Worm (Caenorhabditis elegans) whole organism, young adult: ENCODE data around the gene T01D3.3.

Source experiments
- B0035.1 ChIP-seq: sonication (generic microtip); optimal IDR thresholded peaks from 2 replicates; lab custom pipeline; 2016; ENCODE audit warnings: missing genetic modification characterization, mild to moderate bottlenecking, missing compliant biosample characterization, missing genotype, missing genetic modification reagents
- D2030.7 ChIP-seq: fragments of 200-800 bp; sonication (Bioruptor generic); IDR thresholded peaks from 2 replicates; pipeline ENCODE4 v1.3.6; 2022; ENCODE audit warnings: missing genetic modification reagents, missing genetic modification characterization, missing compliant biosample characterization
- F10E7.11 ChIP-seq: sonication (generic microtip); optimal IDR thresholded peaks from 2 replicates; lab custom pipeline; 2017; ENCODE audit warnings: mild to moderate bottlenecking, missing genetic modification characterization, moderate library complexity, missing compliant biosample characterization
- F49E8.2 ChIP-seq: sonication (generic microtip); optimal IDR thresholded peaks from 3 replicates; lab custom pipeline; 2017; ENCODE audit warnings: missing genetic modification characterization, mild to moderate bottlenecking, missing compliant biosample characterization, antibody characterized with exemption, moderate library complexity; ENCODE audit not compliant: insufficient read depth
- F55B11.4 ChIP-seq: sonication (generic microtip); optimal IDR thresholded peaks from 2 replicates; lab custom pipeline; 2016; ENCODE audit warnings: missing compliant biosample characterization, missing genetic modification characterization, borderline replicate concordance; ENCODE audit not compliant: insufficient read depth
- F57C9.4 ChIP-seq: sonication (generic microtip); optimal IDR thresholded peaks from 2 replicates; lab custom pipeline; 2017; ENCODE audit warnings: mild to moderate bottlenecking, missing genetic modification characterization, missing compliant biosample characterization
- K11D2.4 ChIP-seq: fragments of 200-800 bp; sonication (Bioruptor generic); IDR thresholded peaks from 2 replicates; pipeline ENCODE4 v1.3.6; 2022; ENCODE audit warnings: missing genetic modification reagents, missing genetic modification characterization, missing compliant biosample characterization
- Y53F4B.3 ChIP-seq: fragments of 200-800 bp; sonication (Bioruptor generic); IDR thresholded peaks from 2 replicates; pipeline ENCODE4 v1.3.6; 2022; ENCODE audit warnings: missing genetic modification reagents, missing genetic modification characterization, missing compliant biosample characterization
- Y53G8AR.9 ChIP-seq: fragments of 200-800 bp; sonication (Bioruptor generic); conservative IDR thresholded peaks from 2 replicates; pipeline ENCODE4 v1.3.6; 2022; ENCODE audit warnings: missing genetic modification reagents, missing genetic modification characterization, missing compliant biosample characterization
- Y67H2A.10 ChIP-seq: fragments of 200-800 bp; sonication (Bioruptor generic); conservative IDR thresholded peaks from 2 replicates; pipeline ENCODE4 v1.3.6; 2022; ENCODE audit warnings: missing genetic modification reagents, missing genetic modification characterization, missing compliant biosample characterization
- ama-1 ChIP-seq, 3 experiments: fragments of 150-350 bp in 1 of 3; sonication (generic microtip) in 2 of 3; optimal IDR thresholded peaks; 2 replicates each; lab custom pipeline; 2014 to 2018; ENCODE audit warnings: missing biosample characterization in 2 of 3, missing genetic modification characterization in 2 of 3, missing genetic modification reagents in 2 of 3
- atf-7 ChIP-seq: sonication (generic microtip); optimal IDR thresholded peaks from 2 replicates; lab custom pipeline; 2017; ENCODE audit warnings: mild to moderate bottlenecking, missing genetic modification characterization, missing compliant biosample characterization
- bed-1 ChIP-seq: fragments of 200-800 bp; sonication (Bioruptor generic); IDR thresholded peaks from 2 replicates; pipeline ENCODE4 v1.3.6; 2022; ENCODE audit warnings: missing genetic modification reagents, missing genetic modification characterization, missing compliant biosample characterization
- ceh-91 ChIP-seq: fragments of 200-800 bp; sonication (Bioruptor generic); IDR thresholded peaks from 2 replicates; pipeline ENCODE4 v1.3.6; 2022; ENCODE audit warnings: missing genetic modification reagents, missing genetic modification characterization, missing compliant biosample characterization
- dox-1 ChIP-seq: fragments of 200-800 bp; sonication (Bioruptor generic); IDR thresholded peaks from 2 replicates; pipeline ENCODE4 v1.3.6; 2022; ENCODE audit warnings: missing genetic modification reagents, missing genetic modification characterization, missing compliant biosample characterization
- dpff-1 ChIP-seq: sonication (generic microtip); optimal IDR thresholded peaks from 2 replicates; lab custom pipeline; 2017; ENCODE audit warnings: mild to moderate bottlenecking, missing genetic modification characterization, missing compliant biosample characterization
- ekl-4 ChIP-seq: fragments of 200-800 bp; sonication (Bioruptor generic); IDR thresholded peaks from 2 replicates; pipeline ENCODE4 v1.3.6; 2022; ENCODE audit warnings: missing genetic modification reagents, missing genetic modification characterization, missing compliant biosample characterization
- hlh-26 ChIP-seq: fragments of 200-800 bp; sonication (Bioruptor generic); conservative IDR thresholded peaks from 2 replicates; pipeline ENCODE4 v1.3.6; 2022; ENCODE audit warnings: missing genetic modification reagents, missing genetic modification characterization, missing compliant biosample characterization
- hmg-1.2 ChIP-seq: fragments of 200-800 bp; sonication (Bioruptor generic); IDR thresholded peaks from 2 replicates; pipeline ENCODE4 v1.3.6; 2022; ENCODE audit warnings: missing genetic modification reagents, missing genetic modification characterization, missing compliant biosample characterization
- hsf-1 ChIP-seq: fragments of 200-800 bp; sonication (Bioruptor generic); IDR thresholded peaks from 2 replicates; pipeline ENCODE4 v1.3.6; 2022; ENCODE audit warnings: missing genetic modification reagents, missing genetic modification characterization, missing compliant biosample characterization
- let-526 ChIP-seq: fragments of 200-800 bp; sonication (Bioruptor generic); IDR thresholded peaks from 2 replicates; pipeline ENCODE4 v1.3.6; 2022; ENCODE audit warnings: missing genetic modification reagents, missing genetic modification characterization, missing compliant biosample characterization
- lin-35 ChIP-seq, 3 experiments: fragments of 150-350 bp in 2 of 3; sonication (generic microtip) in 1 of 3; optimal IDR thresholded peaks; 2 replicates each; lab custom pipeline; 2014 to 2018; ENCODE audit warnings: missing biosample characterization in 3 of 3, missing genetic modification characterization in 3 of 3, missing genetic modification reagents in 3 of 3
- lin-40 ChIP-seq: sonication (generic microtip); optimal IDR thresholded peaks from 2 replicates; lab custom pipeline; 2016; ENCODE audit warnings: missing genetic modification characterization, mild to moderate bottlenecking, missing compliant biosample characterization, missing genotype, missing genetic modification reagents
- lsl-1 ChIP-seq: fragments of 200-800 bp; sonication (Bioruptor generic); optimal IDR thresholded peaks from 2 replicates; lab custom pipeline; 2018; ENCODE audit warnings: mild to moderate bottlenecking, missing genetic modification characterization, moderate library complexity, missing compliant biosample characterization
- madf-3 ChIP-seq: fragments of 200-800 bp; sonication (Bioruptor generic); IDR thresholded peaks from 2 replicates; pipeline ENCODE4 v1.3.6; 2022; ENCODE audit warnings: missing genetic modification reagents, missing genetic modification characterization, missing compliant biosample characterization
- madf-6 ChIP-seq: fragments of 200-800 bp; sonication (Bioruptor generic); IDR thresholded peaks from 2 replicates; pipeline ENCODE4 v1.3.6; 2022; ENCODE audit warnings: missing genetic modification reagents, missing genetic modification characterization, missing compliant biosample characterization
- madf-8 ChIP-seq: fragments of 200-800 bp; sonication (Bioruptor generic); conservative IDR thresholded peaks from 2 replicates; pipeline ENCODE4 v1.3.6; 2022; ENCODE audit warnings: missing genetic modification reagents, missing genetic modification characterization, missing compliant biosample characterization
- mes-4 ChIP-seq: sonication (generic microtip); optimal IDR thresholded peaks from 2 replicates; lab custom pipeline; 2016; ENCODE audit warnings: missing genotype, missing genetic modification characterization, missing compliant biosample characterization
- mxl-1 ChIP-seq: sonication (generic microtip); optimal IDR thresholded peaks from 2 replicates; lab custom pipeline; 2016; ENCODE audit warnings: missing genetic modification characterization, missing compliant biosample characterization
- nfya-1 ChIP-seq: sonication (generic microtip); optimal IDR thresholded peaks from 2 replicates; lab custom pipeline; 2017; ENCODE audit warnings: antibody characterized with exemption, missing compliant biosample characterization, missing genetic modification characterization, borderline replicate concordance; ENCODE audit not compliant: insufficient read depth
- nfya-2 ChIP-seq: fragments of 200-800 bp; sonication (Bioruptor generic); IDR thresholded peaks from 2 replicates; pipeline ENCODE4 v1.3.6; 2022; ENCODE audit warnings: missing genetic modification reagents, missing genetic modification characterization, missing compliant biosample characterization
- nhr-120 ChIP-seq: fragments of 200-800 bp; sonication (Bioruptor generic); IDR thresholded peaks from 2 replicates; pipeline ENCODE4 v1.3.6; 2022; ENCODE audit warnings: missing genetic modification characterization, missing compliant biosample characterization
- nhr-80 ChIP-seq: sonication (generic microtip); optimal IDR thresholded peaks from 2 replicates; lab custom pipeline; 2016; ENCODE audit warnings: missing genetic modification characterization, missing compliant biosample characterization
- pbrm-1 ChIP-seq: fragments of 200-800 bp; sonication (Bioruptor generic); IDR thresholded peaks from 2 replicates; pipeline ENCODE4 v1.3.6; 2022; ENCODE audit warnings: missing genetic modification reagents, missing genetic modification characterization, missing compliant biosample characterization
- repo-1 ChIP-seq: sonication (generic microtip); optimal IDR thresholded peaks from 2 replicates; lab custom pipeline; 2017; ENCODE audit warnings: mild to moderate bottlenecking, missing genetic modification characterization, missing compliant biosample characterization
- rpc-1 ChIP-seq, 2 experiments: fragments of 150-350 bp in 1 of 2; sonication (generic microtip) in 1 of 2; optimal IDR thresholded peaks; 2 replicates each; lab custom pipeline; 2014 to 2018; ENCODE audit warnings: missing biosample characterization in 1 of 2, missing genetic modification characterization in 1 of 2, missing genetic modification reagents in 1 of 2, missing genotype in 1 of 2
- sdz-38 ChIP-seq: sonication (generic microtip); optimal IDR thresholded peaks from 2 replicates; lab custom pipeline; 2016; ENCODE audit warnings: missing genotype, missing genetic modification characterization, missing compliant biosample characterization
- sea-2 ChIP-seq: fragments of 200-800 bp; sonication (Bioruptor generic); IDR thresholded peaks from 2 replicates; pipeline ENCODE4 v1.3.6; 2022; ENCODE audit warnings: missing genetic modification characterization, missing compliant biosample characterization
- snpc-1.1 ChIP-seq: sonication (generic microtip); optimal IDR thresholded peaks from 2 replicates; lab custom pipeline; 2017; ENCODE audit warnings: missing genetic modification characterization, mild to moderate bottlenecking, missing compliant biosample characterization, antibody characterized with exemption, moderate library complexity, missing genotype, missing genetic modification reagents; ENCODE audit not compliant: insufficient read depth
- snpc-1.3 ChIP-seq: sonication (generic microtip); optimal IDR thresholded peaks from 2 replicates; lab custom pipeline; 2017; ENCODE audit warnings: missing genetic modification characterization, mild to moderate bottlenecking, missing compliant biosample characterization, antibody characterized with exemption, moderate library complexity, missing genotype, missing genetic modification reagents; ENCODE audit not compliant: insufficient read depth
- snpc-4 ChIP-seq, 5 experiments: fragments of 150-350 bp in 1 of 5; sonication (generic microtip) in 4 of 5; optimal IDR thresholded peaks; 2 replicates each; lab custom pipeline; 2014 to 2018; ENCODE audit warnings: missing genetic modification characterization in 5 of 5, missing biosample characterization in 3 of 5, antibody characterized with exemption in 2 of 5, mild to moderate bottlenecking in 2 of 5, missing compliant biosample characterization in 2 of 5, missing genotype in 2 of 5, moderate library complexity in 2 of 5, missing genetic modification reagents in 1 of 5
- tbp1 ChIP-seq: fragments of 200-800 bp; sonication (Bioruptor generic); optimal IDR thresholded peaks from 2 replicates; lab custom pipeline; 2018; ENCODE audit warnings: mild to moderate bottlenecking, missing genetic modification characterization, missing compliant biosample characterization
- tbx-9 ChIP-seq: sonication (generic microtip); optimal IDR thresholded peaks from 2 replicates; lab custom pipeline; 2016; ENCODE audit warnings: borderline replicate concordance, missing genetic modification characterization, inconsistent platforms, missing compliant biosample characterization
- unc-130 ChIP-seq: sonication (generic microtip); optimal IDR thresholded peaks from 2 replicates; lab custom pipeline; 2016; ENCODE audit warnings: missing genetic modification reagents, missing genetic modification characterization, missing compliant biosample characterization
- zim-3 ChIP-seq: sonication (generic microtip); optimal IDR thresholded peaks from 2 replicates; lab custom pipeline; 2017; ENCODE audit warnings: mild to moderate bottlenecking, missing genetic modification characterization, moderate library complexity, missing compliant biosample characterization
- ztf-26 ChIP-seq: sonication (generic microtip); optimal IDR thresholded peaks from 2 replicates; lab custom pipeline; 2017; ENCODE audit warnings: missing genetic modification characterization, missing compliant biosample characterization

Gene T01D3.3

DNA sequence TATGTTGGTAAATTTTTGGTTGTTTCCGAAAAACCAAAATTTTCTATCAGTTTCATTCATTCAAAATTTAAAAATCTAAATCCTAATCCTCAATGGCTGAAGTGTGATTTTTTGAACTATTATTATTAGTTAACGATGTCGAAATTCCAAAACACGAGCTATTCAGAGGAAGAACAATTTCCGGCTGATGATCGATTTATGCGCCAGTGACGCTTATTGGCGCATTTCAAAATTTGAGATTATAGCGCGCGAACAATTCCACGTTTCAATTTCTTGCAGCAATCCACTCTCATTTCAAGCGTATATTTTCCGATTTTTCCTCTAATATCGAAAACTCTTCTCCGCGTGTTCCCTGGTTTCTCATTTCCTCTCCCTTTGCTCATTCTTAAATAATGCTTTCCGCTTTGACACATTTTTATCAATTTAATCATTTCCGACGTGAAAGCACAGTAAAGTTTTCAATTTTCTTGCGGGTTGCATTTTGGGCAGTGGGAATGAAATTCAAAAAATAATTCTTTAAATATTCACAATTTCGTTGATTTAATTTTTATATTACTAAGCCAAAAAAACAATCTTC is 39.6 kb upstream of the T01D3.3 start (continued):
- TF ChIP-seq snpc-1.1 (tag; lab: Kevin White, UChicago) = no peak
- TF ChIP-seq dpff-1 (tag; lab: Kevin White, UChicago) = no peak
- no peak for TF ChIP-seq Y53F4B.3 (GFP tag; lab: Robert Waterston, UW)
- no peak for TF ChIP-seq snpc-4 (GFP tag; optimal IDR thresholded peaks at IDR 0.05; lab: Kevin White, UChicago)
- TF ChIP-seq snpc-4 (tag; optimal IDR thresholded peaks at IDR 0.05; lab: Kevin White, UChicago) = peak in 3 of 4 experiments; percentile 8 to 39 (median 9)
- TF ChIP-seq hlh-26 (GFP tag; lab: Robert Waterston, UW) = no peak
- TF ChIP-seq hmg-1.2 (GFP tag; lab: Robert Waterston, UW) = no peak
- TF ChIP-seq lsl-1 (GFP tag; lab: Kevin White, UChicago) = peak; percentile 46
- TF ChIP-seq tbp1 (GFP tag; lab: Kevin White, UChicago) = peak; percentile 18
- TF ChIP-seq F55B11.4 (tag; lab: Kevin White, UChicago) = no peak
- TF ChIP-seq ztf-26 (tag; lab: Kevin White, UChicago) = no peak
- TF ChIP-seq D2030.7 = peak; percentile 68
- peak; percentile 23; the same call in 1 of the 2 replicates for TF ChIP-seq hsf-1 (GFP tag; lab: Robert Waterston, UW)
- TF ChIP-seq K11D2.4 (GFP tag; lab: Robert Waterston, UW) = no peak
- TF ChIP-seq rpc-1 (optimal IDR thresholded peaks at IDR 0.05; lab: Kevin White, UChicago) = no peak
- TF ChIP-seq rpc-1 (tag; optimal IDR thresholded peaks at IDR 0.05; lab: Kevin White, UChicago) = no peak
- no peak for TF ChIP-seq zim-3
- no peak for TF ChIP-seq B0035.1 (tag; lab: Kevin White, UChicago)
- no peak for TF ChIP-seq mxl-1 (tag; lab: Kevin White, UChicago)
- no peak for TF ChIP-seq F57C9.4 (tag; lab: Kevin White, UChicago)
- TF ChIP-seq atf-7 (tag; lab: Kevin White, UChicago) = peak; percentile 38
- TF ChIP-seq lin-35 (GFP tag; optimal IDR thresholded peaks at IDR 0.05; lab: Kevin White, UChicago) = peak in 2 of 3 experiments; percentile 12 to 73
- peak; percentile 60 for TF ChIP-seq pbrm-1 (GFP tag; lab: Robert Waterston, UW)
- no peak for TF ChIP-seq bed-1 (GFP tag; lab: Robert Waterston, UW)
- TF ChIP-seq let-526 (GFP tag; lab: Robert Waterston, UW) = no peak
- no peak for TF ChIP-seq ama-1 (optimal IDR thresholded peaks at IDR 0.05; lab: Kevin White, UChicago)
- TF ChIP-seq ama-1 (GFP tag; optimal IDR thresholded peaks at IDR 0.05; lab: Kevin White, UChicago) = no peak
- TF ChIP-seq sea-2 (GFP tag; lab: Robert Waterston, UW) = no peak
- TF ChIP-seq F49E8.2 = peak; percentile 41
- 0 out of 2 replicates have a peak, but pooled peaks have one; percentile 68 for TF ChIP-seq Y53G8AR.9 (GFP tag; lab: Robert Waterston, UW)
- TF ChIP-seq nhr-120 (GFP tag; lab: Robert Waterston, UW) = no peak
- TF ChIP-seq sdz-38 (tag; lab: Kevin White, UChicago) = no peak
- TF ChIP-seq mes-4 (tag; lab: Kevin White, UChicago) = no peak
- peak; percentile 46; the same call in 1 of the 2 replicates for TF ChIP-seq ceh-91 (GFP tag; lab: Robert Waterston, UW)
- TF ChIP-seq nfya-2 = no peak
- TF ChIP-seq lin-40 (tag; lab: Kevin White, UChicago) = peak; percentile 38
- no peak for TF ChIP-seq Y67H2A.10 (GFP tag; lab: Robert Waterston, UW)
- TF ChIP-seq F10E7.11 = no peak
- TF ChIP-seq repo-1 = no peak
- TF ChIP-seq madf-3 (GFP tag; lab: Robert Waterston, UW) = peak; percentile 67; the same call in 1 of the 2 replicates
- no peak for TF ChIP-seq unc-130
- TF ChIP-seq snpc-1.3 = no peak
- no peak for TF ChIP-seq ekl-4 (GFP tag; lab: Robert Waterston, UW)
- TF ChIP-seq madf-6 (GFP tag; lab: Robert Waterston, UW) = peak; percentile 73; the same call in 1 of the 2 replicates
- peak; percentile 26; the same call in 1 of the 2 replicates for TF ChIP-seq madf-8 (GFP tag; lab: Robert Waterston, UW)
- no peak for TF ChIP-seq tbx-9
- no peak for TF ChIP-seq nfya-1 (tag; lab: Kevin White, UChicago)
- TF ChIP-seq dox-1 = peak; percentile 71
- TF ChIP-seq nhr-80 (tag; lab: Kevin White, UChicago) = peak; percentile 65
